Fruit fly (Drosophila melanogaster) whole organism, embryonic: ENCODE data around the gene gce.

Experiments used
- Antp ChIP-seq: fragments of 200-800 bp; sonication (Bioruptor generic); optimal IDR thresholded peaks from 3 replicates; lab custom pipeline; 2016; ENCODE audit warnings: missing biosample characterization, missing genetic modification characterization
- BEAF-32 ChIP-seq: fragments of 200-800 bp; sonication (Bioruptor generic); optimal IDR thresholded peaks from 3 replicates; lab custom pipeline; 2017; ENCODE audit warnings: missing biosample characterization, missing genetic modification characterization, mild to moderate bottlenecking, moderate library complexity, missing genetic modification reagents
- CG11247 ChIP-seq: fragments of 200-800 bp; sonication (Bioruptor generic); IDR thresholded peaks from 2 replicates; pipeline ENCODE4 v1.3.6; 2022; ENCODE audit warnings: missing biosample characterization, missing genetic modification characterization
- CG12071 ChIP-seq: fragments of 200-800 bp; sonication (Bioruptor generic); optimal IDR thresholded peaks from 3 replicates; lab custom pipeline; 2018; ENCODE audit warnings: missing biosample characterization, mild to moderate bottlenecking, missing genetic modification characterization
- CG12155 ChIP-seq: fragments of 200-800 bp; sonication (Bioruptor generic); optimal IDR thresholded peaks from 3 replicates; lab custom pipeline; 2016; ENCODE audit warnings: missing biosample characterization, missing genetic modification characterization
- CG1233 ChIP-seq: fragments of 200-800 bp; sonication (Bioruptor generic); optimal IDR thresholded peaks from 4 replicates; lab custom pipeline; 2018; ENCODE audit warnings: missing biosample characterization, mild to moderate bottlenecking, missing genetic modification characterization
- CG13424 ChIP-seq: fragments of 200-800 bp; sonication (Bioruptor generic); optimal IDR thresholded peaks from 2 replicates; lab custom pipeline; 2019; ENCODE audit warnings: missing biosample characterization, mild to moderate bottlenecking, missing genetic modification characterization, moderate library complexity
- CG14014 ChIP-seq: fragments of 200-800 bp; sonication (Bioruptor generic); IDR thresholded peaks from 2 replicates; pipeline ENCODE4 v1.3.6; 2022; ENCODE audit warnings: missing biosample characterization, missing genetic modification characterization
- CG14667 ChIP-seq: fragments of 200-800 bp; sonication (Bioruptor generic); IDR thresholded peaks from 2 replicates; pipeline ENCODE4 v1.3.6; 2022; ENCODE audit warnings: missing biosample characterization, missing genetic modification characterization
- CG14965 ChIP-seq: fragments of 200-800 bp; sonication (Bioruptor generic); optimal IDR thresholded peaks from 2 replicates; lab custom pipeline; 2016; ENCODE audit warnings: missing biosample characterization, missing genetic modification characterization, borderline replicate concordance
- CG15073 ChIP-seq: fragments of 200-800 bp; sonication (Bioruptor generic); optimal IDR thresholded peaks from 2 replicates; lab custom pipeline; 2016; ENCODE audit warnings: missing biosample characterization, missing genetic modification characterization
- CG16779 ChIP-seq: fragments of 200-800 bp; sonication (Bioruptor generic); IDR thresholded peaks from 2 replicates; pipeline ENCODE4 v1.3.6; 2022; ENCODE audit warnings: missing biosample characterization, missing genetic modification characterization
- CG17802 ChIP-seq: fragments of 200-800 bp; sonication (Bioruptor generic); optimal IDR thresholded peaks from 2 replicates; lab custom pipeline; 2018; ENCODE audit warnings: missing biosample characterization, mild to moderate bottlenecking, missing genetic modification characterization, moderate library complexity
- CG17912 ChIP-seq: fragments of 200-800 bp; sonication (Bioruptor generic); optimal IDR thresholded peaks from 2 replicates; lab custom pipeline; 2018; ENCODE audit warnings: missing biosample characterization, mild to moderate bottlenecking, missing genetic modification characterization
- CG2202 ChIP-seq: fragments of 200-800 bp; sonication (Bioruptor generic); optimal IDR thresholded peaks from 2 replicates; lab custom pipeline; 2018; ENCODE audit warnings: missing biosample characterization, mild to moderate bottlenecking, missing genetic modification characterization
- CG30403 ChIP-seq: fragments of 200-800 bp; sonication (Bioruptor generic); optimal IDR thresholded peaks from 3 replicates; lab custom pipeline; 2016; ENCODE audit warnings: missing biosample characterization, missing genetic modification characterization
- CG33213 ChIP-seq: fragments of 200-800 bp; sonication (Bioruptor generic); optimal IDR thresholded peaks from 3 replicates; lab custom pipeline; 2016; ENCODE audit warnings: missing biosample characterization, missing genetic modification characterization
- CG3838 ChIP-seq: fragments of 200-800 bp; sonication (Bioruptor generic); optimal IDR thresholded peaks from 3 replicates; lab custom pipeline; 2016; ENCODE audit warnings: missing biosample characterization, missing genetic modification characterization
- CG4282 ChIP-seq: fragments of 200-800 bp; sonication (Bioruptor generic); optimal IDR thresholded peaks from 2 replicates; lab custom pipeline; 2016; ENCODE audit warnings: missing biosample characterization, missing genetic modification characterization
- CG4707 ChIP-seq: fragments of 200-800 bp; sonication (Bioruptor generic); optimal IDR thresholded peaks from 2 replicates; lab custom pipeline; 2018; ENCODE audit warnings: missing biosample characterization, mild to moderate bottlenecking, missing genetic modification characterization, moderate library complexity
- CG7745 ChIP-seq: fragments of 200-800 bp; sonication (Bioruptor generic); optimal IDR thresholded peaks from 2 replicates; lab custom pipeline; 2018; ENCODE audit warnings: missing biosample characterization, mild to moderate bottlenecking, missing genetic modification characterization, moderate library complexity
- CG7928 ChIP-seq: fragments of 200-800 bp; sonication (Bioruptor generic); optimal IDR thresholded peaks from 2 replicates; lab custom pipeline; 2017; ENCODE audit warnings: missing biosample characterization, mild to moderate bottlenecking, missing genetic modification characterization
- Chrac-16 ChIP-seq: fragments of 200-800 bp; sonication (Bioruptor generic); optimal IDR thresholded peaks from 3 replicates; lab custom pipeline; 2016; ENCODE audit warnings: missing biosample characterization, missing genetic modification characterization
- CoRest ChIP-seq: fragments of 200-800 bp; sonication (Bioruptor generic); optimal IDR thresholded peaks from 3 replicates; lab custom pipeline; 2018; ENCODE audit warnings: missing biosample characterization, mild to moderate bottlenecking, missing genetic modification characterization, moderate library complexity
- Dll ChIP-seq: fragments of 200-800 bp; sonication (Bioruptor generic); IDR thresholded peaks from 4 replicates; pipeline ENCODE4 v1.3.6; 2022; ENCODE audit warnings: missing biosample characterization, missing genetic modification characterization; ENCODE audit not compliant: partially characterized antibody
- Elba2 ChIP-seq: fragments of 200-800 bp; sonication (Bioruptor generic); optimal IDR thresholded peaks from 3 replicates; lab custom pipeline; 2016; ENCODE audit warnings: missing biosample characterization, missing genetic modification characterization
- HLH3B ChIP-seq: fragments of 200-800 bp; sonication (Bioruptor generic); IDR thresholded peaks from 2 replicates; pipeline ENCODE4 v1.3.6; 2022; ENCODE audit warnings: missing biosample characterization, missing genetic modification characterization
- Hr3 ChIP-seq: fragments of 200-800 bp; sonication (Bioruptor generic); optimal IDR thresholded peaks from 3 replicates; lab custom pipeline; 2016; ENCODE audit warnings: missing biosample characterization, missing genetic modification characterization
- Kr ChIP-seq: fragments of 200-800 bp; sonication (Bioruptor generic); optimal IDR thresholded peaks from 2 replicates; lab custom pipeline; 2017; ENCODE audit warnings: missing biosample characterization, mild to moderate bottlenecking, missing genetic modification characterization
- PHDP ChIP-seq: fragments of 200-800 bp; sonication (Bioruptor generic); optimal IDR thresholded peaks from 3 replicates; lab custom pipeline; 2018; ENCODE audit warnings: missing biosample characterization, mild to moderate bottlenecking, missing genetic modification characterization, moderate library complexity
- Tbp ChIP-seq: fragments of >200 bp; optimal IDR thresholded peaks from 2 replicates; lab custom pipeline; 2018; ENCODE audit warnings: missing biosample characterization, missing genetic modification characterization
- YL-1 ChIP-seq: fragments of 200-800 bp; sonication (Bioruptor generic); optimal IDR thresholded peaks from 3 replicates; lab custom pipeline; 2017; ENCODE audit warnings: missing biosample characterization, mild to moderate bottlenecking, missing genetic modification characterization
- bigmax ChIP-seq: fragments of 200-800 bp; sonication (Bioruptor generic); optimal IDR thresholded peaks from 2 replicates; lab custom pipeline; 2018; ENCODE audit warnings: missing biosample characterization, mild to moderate bottlenecking, missing genetic modification characterization
- bowl ChIP-seq: fragments of 200-800 bp; sonication (Bioruptor generic); IDR thresholded peaks from 2 replicates; pipeline ENCODE4 v1.3.6; 2022; ENCODE audit warnings: missing biosample characterization, missing genetic modification characterization
- chinmo ChIP-seq: fragments of 200-800 bp; sonication (Bioruptor generic); IDR thresholded peaks from 4 replicates; pipeline ENCODE4 v1.3.6; 2022; ENCODE audit warnings: missing biosample characterization, missing genetic modification characterization; ENCODE audit not compliant: partially characterized antibody
- dm ChIP-seq: fragments of 200-800 bp; sonication (Bioruptor generic); optimal IDR thresholded peaks from 3 replicates; lab custom pipeline; 2016; ENCODE audit warnings: missing biosample characterization, missing genetic modification characterization
- dmrt11E ChIP-seq: fragments of 200-800 bp; sonication (Bioruptor generic); optimal IDR thresholded peaks from 3 replicates; lab custom pipeline; 2018; ENCODE audit warnings: missing biosample characterization, mild to moderate bottlenecking, missing genetic modification characterization, moderate library complexity
- ewg ChIP-seq: fragments of 200-800 bp; sonication (Bioruptor generic); optimal IDR thresholded peaks from 3 replicates; lab custom pipeline; 2017; ENCODE audit warnings: mild to moderate bottlenecking, missing biosample characterization, missing genetic modification reagents, missing genetic modification characterization
- fd64A ChIP-seq: fragments of 200-800 bp; sonication (Bioruptor generic); optimal IDR thresholded peaks from 3 replicates; lab custom pipeline; 2018; ENCODE audit warnings: missing biosample characterization, mild to moderate bottlenecking, missing genetic modification characterization
- fd96Cb ChIP-seq: fragments of 200-800 bp; sonication (Bioruptor generic); optimal IDR thresholded peaks from 2 replicates; lab custom pipeline; 2018; ENCODE audit warnings: missing biosample characterization, mild to moderate bottlenecking, missing genetic modification characterization, moderate library complexity
- hkb ChIP-seq, 2 experiments: fragments of 200-800 bp in 1 of 2; fragments of >200 bp in 1 of 2; sonication (Bioruptor generic) in 1 of 2; IDR thresholded peaks in 1 of 2; optimal IDR thresholded peaks in 1 of 2; 2 replicates each; pipeline versions ENCODE4 v1.3.6 to Lab custom; 2017 to 2022; ENCODE audit warnings: missing biosample characterization in 1 of 2, missing genetic modification characterization in 1 of 2
- hth ChIP-seq: fragments of >200 bp; optimal IDR thresholded peaks from 2 replicates; lab custom pipeline; 2017; ENCODE audit warnings: inconsistent platforms
- ind ChIP-seq: fragments of 200-800 bp; sonication (Bioruptor generic); optimal IDR thresholded peaks from 3 replicates; lab custom pipeline; 2016; ENCODE audit warnings: missing biosample characterization, missing genetic modification characterization
- lmd ChIP-seq: fragments of 200-800 bp; sonication (Bioruptor generic); IDR thresholded peaks from 2 replicates; pipeline ENCODE4 v1.3.6; 2022; ENCODE audit warnings: missing biosample characterization, missing genetic modification characterization
- nom ChIP-seq: fragments of 200-800 bp; sonication (Bioruptor generic); optimal IDR thresholded peaks from 2 replicates; lab custom pipeline; 2017; ENCODE audit warnings: missing biosample characterization, missing genetic modification characterization, mild to moderate bottlenecking, moderate library complexity, missing genetic modification reagents
- sens ChIP-seq: fragments of 200-800 bp; sonication (Bioruptor generic); peaks from one replicate; lab custom pipeline; 2016; ENCODE audit warnings: missing biosample characterization, missing genetic modification characterization
- shn ChIP-seq: fragments of 200-800 bp; sonication (Bioruptor generic); optimal IDR thresholded peaks from 3 replicates; lab custom pipeline; 2016; ENCODE audit warnings: missing biosample characterization, missing genetic modification characterization
- sug ChIP-seq: fragments of 200-800 bp; optimal IDR thresholded peaks from 2 replicates; lab custom pipeline; 2019; ENCODE audit warnings: missing biosample characterization, mild to moderate bottlenecking, missing genetic modification characterization, moderate library complexity
- trh ChIP-seq: fragments of 200-800 bp; sonication (Bioruptor generic); optimal IDR thresholded peaks from 2 replicates; lab custom pipeline; 2016; ENCODE audit warnings: missing biosample characterization, missing genetic modification characterization
- twi ChIP-seq: fragments of 200-800 bp; optimal IDR thresholded peaks from 2 replicates; lab custom pipeline; 2019; ENCODE audit warnings: missing biosample characterization, mild to moderate bottlenecking, missing genetic modification characterization, moderate library complexity
- unc-4 ChIP-seq: fragments of 200-800 bp; sonication (Bioruptor generic); IDR thresholded peaks from 2 replicates; pipeline ENCODE4 v1.3.6; 2022; ENCODE audit warnings: missing biosample characterization, missing genetic modification characterization; ENCODE audit not compliant: partially characterized antibody

Gene gce

dm6 chrX:15319290-15319689, 21.7 kb downstream of the gce start, which contains the start of gene Top1 (continued):
- no peak for TF ChIP-seq CG14965 (GFP tag; lab: Kevin White, UChicago)
- no peak for TF ChIP-seq dm (GFP tag; lab: Kevin White, UChicago)
- no peak for TF ChIP-seq CG14667 (GFP tag; lab: Robert Waterston, UW)
- TF ChIP-seq HLH3B (GFP tag; lab: Robert Waterston, UW) = no peak
- TF ChIP-seq unc-4 (GFP tag; lab: Robert Waterston, UW) = peak; percentile 97
- TF ChIP-seq CG13424 (tag; lab: Kevin White, UChicago) = no peak
- no peak for TF ChIP-seq PHDP (tag; lab: Kevin White, UChicago)
- TF ChIP-seq nom (GFP tag; lab: Kevin White, UChicago) = peak; percentile 5
- no peak for TF ChIP-seq Hr3 (GFP tag; lab: Kevin White, UChicago)
- TF ChIP-seq CG7745 (tag; lab: Kevin White, UChicago) = no peak
- TF ChIP-seq Kr (GFP tag; lab: Kevin White, UChicago) = no peak
- peak; percentile 90 for TF ChIP-seq Dll (GFP tag; lab: Robert Waterston, UW)
- TF ChIP-seq bigmax (GFP tag; lab: Kevin White, UChicago) = no peak
- TF ChIP-seq ind = peak; percentile 4
- no peak for TF ChIP-seq fd64A (GFP tag; lab: Kevin White, UChicago)
- peak; percentile 76 for TF ChIP-seq sens (GFP tag; lab: Kevin White, UChicago)
- no peak for TF ChIP-seq Elba2 (GFP tag; lab: Kevin White, UChicago)
- TF ChIP-seq CG1233 (GFP tag; lab: Kevin White, UChicago) = no peak
- peak; percentile 24 for TF ChIP-seq CG33213 (GFP tag; lab: Kevin White, UChicago)
- no peak for TF ChIP-seq hkb (optimal IDR thresholded peaks at IDR 0.05; lab: Kevin White, UChicago)
- no peak for TF ChIP-seq hkb (GFP tag; IDR thresholded peaks at IDR 0.05; lab: Robert Waterston, UW)
- TF ChIP-seq fd96Cb (tag; lab: Kevin White, UChicago) = no peak
- no peak for TF ChIP-seq Chrac-16
- TF ChIP-seq Tbp (GFP tag; lab: Kevin White, UChicago) = no peak
- no peak for TF ChIP-seq CG16779 (GFP tag; lab: Robert Waterston, UW)
- no peak for TF ChIP-seq CG17912 (GFP tag; lab: Kevin White, UChicago)
- peak; percentile 40 for TF ChIP-seq sug (tag; lab: Kevin White, UChicago)
- TF ChIP-seq trh (GFP tag; lab: Kevin White, UChicago) = no peak
- no peak for TF ChIP-seq CG3838
- TF ChIP-seq CG4282 (GFP tag; lab: Kevin White, UChicago) = no peak
- TF ChIP-seq CG12071 (GFP tag; lab: Kevin White, UChicago) = peak; percentile 14
- TF ChIP-seq twi (tag; lab: Kevin White, UChicago) = no peak
- TF ChIP-seq CoRest (tag; lab: Kevin White, UChicago) = peak; percentile 30
- TF ChIP-seq chinmo (GFP tag; lab: Robert Waterston, UW) = peak; percentile 96
- TF ChIP-seq CG12155 (GFP tag; lab: Kevin White, UChicago) = peak; percentile 26
- TF ChIP-seq CG4707 (GFP tag; lab: Kevin White, UChicago) = no peak
- TF ChIP-seq CG7928 = peak; percentile 28
- TF ChIP-seq lmd = peak; percentile 21; the same call in 1 of the 2 replicates
- no peak for TF ChIP-seq ewg
- no peak for TF ChIP-seq shn
- no peak for TF ChIP-seq CG17802 (tag; lab: Kevin White, UChicago)
- peak; percentile 13; the same call in 1 of the 2 replicates for TF ChIP-seq CG14014 (GFP tag; lab: Robert Waterston, UW)
- TF ChIP-seq bowl (GFP tag; lab: Robert Waterston, UW) = no peak
- TF ChIP-seq YL-1 (GFP tag; lab: Kevin White, UChicago) = peak; percentile 51
- peak; percentile 33; the same call in 1 of the 2 replicates for TF ChIP-seq CG11247 (GFP tag; lab: Robert Waterston, UW)
- TF ChIP-seq dmrt11E (tag; lab: Kevin White, UChicago) = no peak
- no peak for TF ChIP-seq hth
- TF ChIP-seq CG30403 (GFP tag; lab: Kevin White, UChicago) = peak; percentile 10
- no peak for TF ChIP-seq CG15073 (GFP tag; lab: Kevin White, UChicago)
- peak; percentile 19 for TF ChIP-seq Antp (GFP tag; lab: Kevin White, UChicago)
- TF ChIP-seq BEAF-32 (GFP tag; lab: Kevin White, UChicago) = peak; percentile 93
- no peak for TF ChIP-seq CG2202 (tag; lab: Kevin White, UChicago)
